Worm (Caenorhabditis elegans) whole organism, young adult: ENCODE results near the gene C01C4.3.
A peak's percentile ranks its signal among the peaks of the same experiment; 100 is the strongest.

Source experiments
- D2030.7 ChIP-seq: fragments of 200-800 bp; sonication (Bioruptor generic); IDR thresholded peaks from 2 replicates; pipeline ENCODE4 v1.3.6; 2022; ENCODE audit warnings: missing genetic modification reagents, missing genetic modification characterization, missing compliant biosample characterization
- F33H1.4 ChIP-seq: fragments of 200-800 bp; sonication (Bioruptor generic); IDR thresholded peaks from 2 replicates; pipeline ENCODE4 v1.3.6; 2022; ENCODE audit warnings: missing genetic modification reagents, missing genetic modification characterization, missing compliant biosample characterization
- F49E8.2 ChIP-seq: sonication (generic microtip); optimal IDR thresholded peaks from 3 replicates; lab custom pipeline; 2017; ENCODE audit warnings: missing genetic modification characterization, mild to moderate bottlenecking, missing compliant biosample characterization, antibody characterized with exemption, moderate library complexity; ENCODE audit not compliant: insufficient read depth
- F57A8.1 ChIP-seq: fragments of 200-800 bp; sonication (Bioruptor generic); optimal IDR thresholded peaks from 2 replicates; lab custom pipeline; 2018; ENCODE audit warnings: mild to moderate bottlenecking, missing genetic modification characterization, moderate library complexity, missing compliant biosample characterization
- K11D2.4 ChIP-seq: fragments of 200-800 bp; sonication (Bioruptor generic); IDR thresholded peaks from 2 replicates; pipeline ENCODE4 v1.3.6; 2022; ENCODE audit warnings: missing genetic modification reagents, missing genetic modification characterization, missing compliant biosample characterization
- K12H6.12 ChIP-seq: fragments of 200-800 bp; sonication (Bioruptor generic); optimal IDR thresholded peaks from 2 replicates; lab custom pipeline; 2018; ENCODE audit warnings: mild to moderate bottlenecking, missing genetic modification characterization, missing compliant biosample characterization
- T07F8.4 ChIP-seq: sonication (generic microtip); optimal IDR thresholded peaks from 2 replicates; lab custom pipeline; 2016; ENCODE audit warnings: mild to moderate bottlenecking, missing genetic modification characterization, moderate library complexity, missing compliant biosample characterization
- T26A5.8 ChIP-seq: sonication (generic microtip); optimal IDR thresholded peaks from 2 replicates; lab custom pipeline; 2016; ENCODE audit warnings: missing genetic modification characterization, missing compliant biosample characterization
- Y53F4B.3 ChIP-seq: fragments of 200-800 bp; sonication (Bioruptor generic); IDR thresholded peaks from 2 replicates; pipeline ENCODE4 v1.3.6; 2022; ENCODE audit warnings: missing genetic modification reagents, missing genetic modification characterization, missing compliant biosample characterization
- Y53G8AR.9 ChIP-seq: fragments of 200-800 bp; sonication (Bioruptor generic); conservative IDR thresholded peaks from 2 replicates; pipeline ENCODE4 v1.3.6; 2022; ENCODE audit warnings: missing genetic modification reagents, missing genetic modification characterization, missing compliant biosample characterization
- atf-7 ChIP-seq: sonication (generic microtip); optimal IDR thresholded peaks from 2 replicates; lab custom pipeline; 2017; ENCODE audit warnings: mild to moderate bottlenecking, missing genetic modification characterization, missing compliant biosample characterization
- bed-1 ChIP-seq: fragments of 200-800 bp; sonication (Bioruptor generic); IDR thresholded peaks from 2 replicates; pipeline ENCODE4 v1.3.6; 2022; ENCODE audit warnings: missing genetic modification reagents, missing genetic modification characterization, missing compliant biosample characterization
- cebp-1 ChIP-seq, 2 experiments: fragments of 200-800 bp in 1 of 2; sonication (Bioruptor generic) in 1 of 2; sonication (generic microtip) in 1 of 2; IDR thresholded peaks in 1 of 2; optimal IDR thresholded peaks in 1 of 2; 2 replicates each; pipeline versions ENCODE4 v1.3.6 to Lab custom; 2017 to 2022; ENCODE audit warnings: missing compliant biosample characterization in 2 of 2, missing genetic modification characterization in 2 of 2, mild to moderate bottlenecking in 1 of 2, missing genetic modification reagents in 1 of 2, moderate library complexity in 1 of 2
- ceh-100 ChIP-seq: fragments of 200-800 bp; sonication (Bioruptor generic); IDR thresholded peaks from 2 replicates; pipeline ENCODE4 v1.3.6; 2022; ENCODE audit warnings: missing genetic modification reagents, missing genetic modification characterization, missing compliant biosample characterization
- dpl-1 ChIP-seq: fragments of 150-350 bp; optimal IDR thresholded peaks from 2 replicates; lab custom pipeline; 2014; ENCODE audit warnings: missing biosample characterization, missing genetic modification reagents, missing genetic modification characterization
- efl-1 ChIP-seq: fragments of 150-350 bp; optimal IDR thresholded peaks from 2 replicates; lab custom pipeline; 2014; ENCODE audit warnings: missing biosample characterization, missing genetic modification reagents, missing genetic modification characterization
- ekl-4 ChIP-seq: fragments of 200-800 bp; sonication (Bioruptor generic); IDR thresholded peaks from 2 replicates; pipeline ENCODE4 v1.3.6; 2022; ENCODE audit warnings: missing genetic modification reagents, missing genetic modification characterization, missing compliant biosample characterization
- fkh-3 ChIP-seq: sonication (generic microtip); optimal IDR thresholded peaks from 2 replicates; lab custom pipeline; 2016; ENCODE audit warnings: mild to moderate bottlenecking, missing genetic modification characterization, missing compliant biosample characterization
- hlh-12 ChIP-seq: sonication (generic microtip); optimal IDR thresholded peaks from 2 replicates; lab custom pipeline; 2016; ENCODE audit warnings: missing genetic modification characterization, missing compliant biosample characterization
- lag-1 ChIP-seq: fragments of 200-800 bp; sonication (Bioruptor generic); IDR thresholded peaks from 2 replicates; pipeline ENCODE4 v1.3.6; 2022; ENCODE audit warnings: missing genetic modification reagents, missing genetic modification characterization, missing compliant biosample characterization
- lin-26 ChIP-seq: fragments of 200-800 bp; sonication (Bioruptor generic); IDR thresholded peaks from 2 replicates; pipeline ENCODE4 v1.3.6; 2022; ENCODE audit warnings: missing genetic modification reagents, missing genetic modification characterization, missing compliant biosample characterization
- lin-35 ChIP-seq, 3 experiments: fragments of 150-350 bp in 2 of 3; sonication (generic microtip) in 1 of 3; optimal IDR thresholded peaks; 2 replicates each; lab custom pipeline; 2014 to 2018; ENCODE audit warnings: missing biosample characterization in 3 of 3, missing genetic modification characterization in 3 of 3, missing genetic modification reagents in 3 of 3
- madf-10 ChIP-seq: sonication (generic microtip); optimal IDR thresholded peaks from 2 replicates; lab custom pipeline; 2016; ENCODE audit warnings: mild to moderate bottlenecking, missing genetic modification characterization, missing compliant biosample characterization
- madf-3 ChIP-seq: fragments of 200-800 bp; sonication (Bioruptor generic); IDR thresholded peaks from 2 replicates; pipeline ENCODE4 v1.3.6; 2022; ENCODE audit warnings: missing genetic modification reagents, missing genetic modification characterization, missing compliant biosample characterization
- mel-28 ChIP-seq: sonication (generic microtip); optimal IDR thresholded peaks from 2 replicates; lab custom pipeline; 2016; ENCODE audit warnings: borderline replicate concordance, mild to moderate bottlenecking, missing genetic modification characterization, missing compliant biosample characterization
- nfyb-1 ChIP-seq: fragments of 200-800 bp; sonication (Bioruptor generic); IDR thresholded peaks from 2 replicates; pipeline ENCODE4 v1.3.6; 2022; ENCODE audit warnings: missing genetic modification reagents, missing genetic modification characterization, missing compliant biosample characterization
- nhr-179 ChIP-seq: sonication (generic microtip); optimal IDR thresholded peaks from 2 replicates; lab custom pipeline; 2016; ENCODE audit warnings: mild to moderate bottlenecking, missing genetic modification characterization, missing compliant biosample characterization
- rpc-1 ChIP-seq, 2 experiments: fragments of 150-350 bp in 1 of 2; sonication (generic microtip) in 1 of 2; optimal IDR thresholded peaks; 2 replicates each; lab custom pipeline; 2014 to 2018; ENCODE audit warnings: missing biosample characterization in 1 of 2, missing genetic modification characterization in 1 of 2, missing genetic modification reagents in 1 of 2, missing genotype in 1 of 2
- tlf-1 ChIP-seq: fragments of 200-800 bp; sonication (Bioruptor generic); optimal IDR thresholded peaks from 2 replicates; lab custom pipeline; 2018; ENCODE audit warnings: mild to moderate bottlenecking, missing genetic modification characterization, missing compliant biosample characterization
- xnd-1 ChIP-seq: sonication (generic microtip); optimal IDR thresholded peaks from 2 replicates; lab custom pipeline; 2016; ENCODE audit warnings: missing genotype, missing genetic modification reagents, missing genetic modification characterization, missing compliant biosample characterization
- zfh-2 ChIP-seq: fragments of 200-800 bp; sonication (Bioruptor generic); conservative IDR thresholded peaks from 2 replicates; pipeline ENCODE4 v1.3.6; 2022; ENCODE audit warnings: missing genetic modification reagents, missing genetic modification characterization, missing compliant biosample characterization
- ztf-3 ChIP-seq: fragments of 200-800 bp; sonication (Bioruptor generic); optimal IDR thresholded peaks from 2 replicates; lab custom pipeline; 2018; ENCODE audit warnings: mild to moderate bottlenecking, missing genetic modification characterization, missing compliant biosample characterization

Gene C01C4.3

DNA sequence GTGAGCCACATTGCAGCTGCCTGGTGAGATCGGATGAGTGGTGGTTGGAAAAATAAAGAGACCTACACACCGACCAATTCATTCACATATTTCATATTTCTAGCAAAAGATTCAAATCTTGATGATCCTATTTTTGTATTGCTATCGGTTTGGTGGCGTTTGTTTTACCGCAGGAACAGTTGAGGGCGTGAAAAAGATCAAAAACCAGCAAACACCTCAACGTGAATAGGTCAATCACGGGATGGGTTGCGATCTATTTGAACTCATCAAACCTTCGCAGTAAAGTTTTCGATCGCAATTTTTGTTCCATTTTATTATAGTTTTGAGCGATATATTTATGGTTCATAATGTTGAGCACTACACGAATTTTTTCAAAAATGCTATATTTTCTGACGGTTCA is 5.2 kb downstream of the C01C4.3 start:
- TF ChIP-seq F33H1.4 (GFP tag; lab: Robert Waterston, UW): no peak
- TF ChIP-seq bed-1 (GFP tag; lab: Robert Waterston, UW): no peak
- no peak for TF ChIP-seq nfyb-1 (GFP tag; lab: Robert Waterston, UW)

DNA sequence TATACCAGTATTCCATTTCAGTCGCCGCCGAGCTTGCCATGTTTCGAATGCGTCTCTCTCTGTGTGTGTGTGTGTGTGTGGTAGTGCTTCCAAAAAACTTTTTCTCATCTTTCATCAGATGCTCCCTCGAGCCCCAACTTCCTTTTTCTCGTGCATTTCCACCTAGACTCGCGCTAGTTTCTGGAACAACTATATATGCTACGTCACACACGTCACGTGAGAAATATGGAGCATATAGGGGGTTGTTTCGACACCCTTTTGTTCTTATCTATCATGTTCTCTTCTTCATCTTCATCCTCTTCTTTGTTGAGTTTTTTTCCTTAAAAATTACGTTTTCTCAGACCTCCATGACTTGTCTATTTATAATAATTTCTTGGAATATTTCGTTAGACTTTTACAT is 8.6 kb downstream of the C01C4.3 start:
- TF ChIP-seq K11D2.4 (GFP tag; lab: Robert Waterston, UW) (no peak), cebp-1 (GFP tag; IDR thresholded peaks at IDR 0.05; lab: Robert Waterston, UW) (no peak), cebp-1 (tag; optimal IDR thresholded peaks at IDR 0.05; lab: Kevin White, UChicago) (peak; percentile 28)
- TF ChIP-seq, all 124 proteins: peak for 1

ce11 chrX:3706319-3706718 is 9.6 kb downstream of the C01C4.3 start:
- TF ChIP-seq zfh-2: peak; percentile 70
- TF ChIP-seq ekl-4 (GFP tag; lab: Robert Waterston, UW): no peak
- no peak for TF ChIP-seq Y53F4B.3

DNA sequence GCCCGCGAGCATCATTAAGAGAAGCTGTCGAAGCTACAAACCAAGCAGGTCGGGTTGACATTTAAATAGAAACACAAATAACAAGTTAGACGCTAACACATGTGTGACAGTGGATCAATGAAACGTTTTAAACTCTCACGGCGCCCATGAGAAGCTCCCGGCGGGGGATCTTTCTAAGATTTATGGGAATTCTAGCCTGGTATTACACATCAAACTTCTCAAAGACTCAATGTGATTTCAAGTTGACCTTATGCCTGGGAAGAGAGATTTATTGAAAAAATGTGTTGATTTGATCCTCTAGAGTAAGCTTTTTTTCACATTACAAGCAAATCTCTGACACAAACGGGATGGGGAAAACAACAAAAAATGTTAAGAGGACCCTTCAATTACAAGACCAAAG is 13.0 kb downstream of the C01C4.3 start:
- TF ChIP-seq madf-10 (no peak), xnd-1 (tag; lab: Kevin White, UChicago) (no peak)

ce11 chrX:3711581-3712101 is 14.9 kb downstream of the C01C4.3 start:
- TF ChIP-seq ceh-100 (no peak), F57A8.1 (no peak), D2030.7 (no peak), K11D2.4 (GFP tag; lab: Robert Waterston, UW) (0 out of 2 replicates have a peak, but pooled peaks have one; percentile 13), K12H6.12 (peak; percentile 27), mel-28 (tag; lab: Kevin White, UChicago) (no peak)

ce11 chrX:3714797-3715196 is 18.1 kb downstream of the C01C4.3 start, which contains the start of gene C01C4.2:
Gene C01C4.2 (plus strand): TSS chrX:3715097.
- TF ChIP-seq lin-35 (GFP tag; optimal IDR thresholded peaks at IDR 0.05; lab: Kevin White, UChicago) (no peak), nhr-179 (tag; lab: Kevin White, UChicago) (no peak), lag-1 (GFP tag; lab: Robert Waterston, UW) (no peak), fkh-3 (no peak)

DNA sequence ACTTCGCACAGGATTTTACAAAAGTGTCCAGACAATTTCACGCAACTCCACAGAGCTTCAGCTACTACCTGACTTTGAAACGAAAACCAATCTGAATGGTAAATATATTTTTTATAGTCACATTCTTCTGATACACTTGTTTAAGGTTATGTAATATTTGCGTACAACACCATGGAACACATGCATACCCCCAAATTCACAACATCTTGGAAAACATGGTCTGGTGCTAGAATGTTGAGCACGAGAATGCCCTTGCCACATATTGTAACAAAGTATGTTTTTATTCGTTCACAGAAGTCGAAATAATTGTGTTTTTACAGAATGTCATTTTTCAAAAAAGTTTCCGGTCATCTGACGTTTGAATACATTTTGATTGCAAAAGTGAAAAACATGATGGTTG is 19.1 kb downstream of the C01C4.3 start:
- TF ChIP-seq lin-26 (GFP tag; lab: Robert Waterston, UW) (no peak), nhr-179 (tag; lab: Kevin White, UChicago) (no peak), efl-1 (GFP tag; lab: Kevin White, UChicago) (no peak), F49E8.2 (tag; lab: Kevin White, UChicago) (no peak), tlf-1 (GFP tag; lab: Kevin White, UChicago) (no peak), ztf-3 (no peak), xnd-1 (tag; lab: Kevin White, UChicago) (no peak), T07F8.4 (tag; lab: Kevin White, UChicago) (no peak), F57A8.1 (no peak), atf-7 (no peak), dpl-1 (GFP tag; lab: Kevin White, UChicago) (no peak), ekl-4 (GFP tag; lab: Robert Waterston, UW) (no peak), hlh-12 (tag; lab: Kevin White, UChicago) (no peak), Y53G8AR.9 (no peak), madf-3 (GFP tag; lab: Robert Waterston, UW) (no peak), K11D2.4 (GFP tag; lab: Robert Waterston, UW) (no peak), mel-28 (tag; lab: Kevin White, UChicago) (no peak), rpc-1 (optimal IDR thresholded peaks at IDR 0.05; lab: Kevin White, UChicago) (no peak), rpc-1 (tag; optimal IDR thresholded peaks at IDR 0.05; lab: Kevin White, UChicago) (no peak), T26A5.8 (no peak)
